Worm (Caenorhabditis elegans) whole organism, late embryonic: ENCODE measurements around the gene ddl-3.
A peak's percentile ranks its signal among the peaks of the same experiment; 100 is the strongest.
"Not testable (repeated sequence)": the region's sequence is repeated elsewhere in the genome, so short reads cannot be mapped to it uniquely, and the experiment has no call there.

Source experiments
- F13H6.1 ChIP-seq: sonication (generic microtip); optimal IDR thresholded peaks from 2 replicates; lab custom pipeline; 2016; ENCODE audit warnings: missing genetic modification characterization, missing compliant biosample characterization
- ama-1 ChIP-seq: fragments of 150-350 bp; optimal IDR thresholded peaks from 2 replicates; lab custom pipeline; 2014
- ceh-14 ChIP-seq: sonication (generic microtip); optimal IDR thresholded peaks from 2 replicates; lab custom pipeline; 2016; ENCODE audit warnings: missing genotype, missing genetic modification characterization, missing compliant biosample characterization
- ceh-18 ChIP-seq: sonication (generic microtip); optimal IDR thresholded peaks from 2 replicates; lab custom pipeline; 2016; ENCODE audit warnings: missing genetic modification characterization, missing compliant biosample characterization
- ceh-24 ChIP-seq: sonication (generic microtip); optimal IDR thresholded peaks from 2 replicates; lab custom pipeline; 2016; ENCODE audit warnings: mild to moderate bottlenecking, missing genetic modification characterization, missing compliant biosample characterization
- ceh-30 ChIP-seq: fragments of 150-350 bp; optimal IDR thresholded peaks from 2 replicates; lab custom pipeline; 2014; ENCODE audit warnings: missing biosample characterization, missing genetic modification characterization
- ceh-31 ChIP-seq: sonication (generic microtip); optimal IDR thresholded peaks from 2 replicates; lab custom pipeline; 2016; ENCODE audit warnings: missing genetic modification characterization, missing compliant biosample characterization
- ceh-34 ChIP-seq: sonication (generic microtip); optimal IDR thresholded peaks from 2 replicates; lab custom pipeline; 2016; ENCODE audit warnings: mild to moderate bottlenecking, missing genetic modification characterization, missing compliant biosample characterization
- ceh-48 ChIP-seq: sonication (generic microtip); optimal IDR thresholded peaks from 2 replicates; lab custom pipeline; 2016; ENCODE audit warnings: missing genetic modification characterization, inconsistent platforms, missing compliant biosample characterization
- che-1 ChIP-seq: sonication (generic microtip); optimal IDR thresholded peaks from 2 replicates; lab custom pipeline; 2016; ENCODE audit warnings: mild to moderate bottlenecking, missing genetic modification characterization, missing compliant biosample characterization
- dmd-4 ChIP-seq: sonication (generic microtip); optimal IDR thresholded peaks from 2 replicates; lab custom pipeline; 2016; ENCODE audit warnings: borderline replicate concordance, missing genetic modification characterization, missing compliant biosample characterization
- dve-1 ChIP-seq: sonication (generic microtip); optimal IDR thresholded peaks from 2 replicates; lab custom pipeline; 2017; ENCODE audit warnings: antibody characterized with exemption, mild to moderate bottlenecking, missing genetic modification characterization, missing compliant biosample characterization
- elt-2 ChIP-seq: sonication (generic microtip); optimal IDR thresholded peaks from 2 replicates; lab custom pipeline; 2016; ENCODE audit warnings: missing genetic modification reagents, missing genetic modification characterization, missing compliant biosample characterization
- eyg-1 ChIP-seq: sonication (generic microtip); optimal IDR thresholded peaks from 2 replicates; lab custom pipeline; 2016; ENCODE audit warnings: missing genotype, missing genetic modification characterization, missing compliant biosample characterization
- fax-1 ChIP-seq: sonication (generic microtip); optimal IDR thresholded peaks from 2 replicates; lab custom pipeline; 2016; ENCODE audit warnings: missing genotype, missing genetic modification characterization, missing compliant biosample characterization
- fkh-10 ChIP-seq: fragments of 150-350 bp; optimal IDR thresholded peaks from 2 replicates; lab custom pipeline; 2014; ENCODE audit warnings: missing biosample characterization, missing genetic modification reagents, missing genetic modification characterization
- gmeb-2 ChIP-seq: sonication (generic microtip); optimal IDR thresholded peaks from 2 replicates; lab custom pipeline; 2016; ENCODE audit warnings: missing genetic modification characterization, inconsistent platforms, missing compliant biosample characterization
- hlh-8 ChIP-seq: sonication (generic microtip); optimal IDR thresholded peaks from 2 replicates; lab custom pipeline; 2016; ENCODE audit warnings: missing genotype, missing genetic modification characterization, missing compliant biosample characterization
- lim-6 ChIP-seq: sonication (generic microtip); optimal IDR thresholded peaks from 2 replicates; lab custom pipeline; 2016; ENCODE audit warnings: missing genetic modification characterization, missing compliant biosample characterization
- nfya-1 ChIP-seq: sonication (generic microtip); optimal IDR thresholded peaks from 2 replicates; lab custom pipeline; 2017; ENCODE audit warnings: missing genetic modification characterization, mild to moderate bottlenecking, missing compliant biosample characterization, antibody characterized with exemption, moderate library complexity
- pat-9 ChIP-seq: fragments of 200-800 bp; sonication (Bioruptor generic); optimal IDR thresholded peaks from 2 replicates; lab custom pipeline; 2018; ENCODE audit warnings: mild to moderate bottlenecking, missing genetic modification characterization, moderate library complexity, missing compliant biosample characterization
- pros-1 ChIP-seq: fragments of 150-350 bp; optimal IDR thresholded peaks from 2 replicates; lab custom pipeline; 2014; ENCODE audit warnings: missing biosample characterization, missing genetic modification reagents, missing genetic modification characterization
- rnt-1 ChIP-seq: sonication (generic microtip); optimal IDR thresholded peaks from 2 replicates; lab custom pipeline; 2016; ENCODE audit warnings: missing genetic modification characterization, missing compliant biosample characterization
- tbx-2 ChIP-seq: sonication (generic microtip); optimal IDR thresholded peaks from 2 replicates; lab custom pipeline; 2016; ENCODE audit warnings: missing genetic modification characterization, missing compliant biosample characterization
- unc-42 ChIP-seq: sonication (generic microtip); optimal IDR thresholded peaks from 2 replicates; lab custom pipeline; 2016; ENCODE audit warnings: missing genotype, missing genetic modification characterization, missing compliant biosample characterization
- unc-55 ChIP-seq: sonication (generic microtip); optimal IDR thresholded peaks from 2 replicates; lab custom pipeline; 2017; ENCODE audit warnings: missing biosample characterization, missing genetic modification reagents, missing genetic modification characterization
- unc-86 ChIP-seq: sonication (generic microtip); optimal IDR thresholded peaks from 2 replicates; lab custom pipeline; 2016; ENCODE audit warnings: missing genetic modification characterization, missing compliant biosample characterization

Gene ddl-3

ce11 chrII:14344166-14344565 lies at the start of gene ddl-3:
Gene ddl-3, minus strand, starts transcription at chrII:14344454.
- not testable (repeated sequence) for TF ChIP-seq ama-1 (lab: Kevin White, UChicago); ceh-24; pat-9 (tag; lab: Kevin White, UChicago)
- TF ChIP-seq, all 69 proteins: peak for 0; not testable (repeated sequence) for 69

DNA sequence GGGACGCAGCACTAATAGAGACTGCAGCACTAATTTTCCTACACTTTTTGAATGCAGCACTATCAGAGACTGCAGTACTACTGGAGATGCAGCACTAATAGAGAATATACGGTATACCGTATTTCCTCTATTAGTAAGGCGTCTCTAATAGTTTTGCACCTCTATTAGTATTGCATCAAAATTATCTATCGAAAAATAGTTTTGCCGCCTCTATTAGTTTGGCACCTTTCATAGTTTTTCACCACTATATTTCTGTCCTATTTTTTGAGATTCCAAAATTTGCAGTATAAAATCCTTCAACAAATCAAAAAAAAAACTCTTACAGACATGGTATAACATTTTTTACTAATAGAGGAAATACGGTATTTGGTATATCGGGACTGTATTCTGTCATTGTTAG lies 49.5 kb upstream of the ddl-3 start:
- TF ChIP-seq rnt-1 (tag; lab: Kevin White, UChicago), result no peak
- TF ChIP-seq unc-86 (tag; lab: Kevin White, UChicago), result no peak
- TF ChIP-seq elt-2 (tag; lab: Kevin White, UChicago), result no peak
- TF ChIP-seq pros-1 (tag; lab: Kevin White, UChicago), result no peak
- TF ChIP-seq dmd-4 (tag; lab: Kevin White, UChicago), result no peak
- no peak for TF ChIP-seq fax-1 (tag; lab: Kevin White, UChicago)

ce11 chrII:14390036-14390763 lies 45.9 kb upstream of the ddl-3 start, which contains the start of the genes kbp-3 and nurf-1:
Gene kbp-3, minus strand, starts transcription at chrII:14390078.
Gene nurf-1, plus strand, starts transcription at chrII:14390713.
- TF ChIP-seq ceh-31 (peak; percentile 51), unc-86 (tag; lab: Kevin White, UChicago) (no peak), unc-42 (peak; percentile 63), fkh-10 (no peak), ceh-48 (tag; lab: Kevin White, UChicago) (peak; percentile 57), nfya-1 (tag; lab: Kevin White, UChicago) (peak; percentile 20), tbx-2 (tag; lab: Kevin White, UChicago) (peak; percentile 38), elt-2 (tag; lab: Kevin White, UChicago) (peak; percentile 1), ceh-34 (tag; lab: Kevin White, UChicago) (peak; percentile 3)

DNA sequence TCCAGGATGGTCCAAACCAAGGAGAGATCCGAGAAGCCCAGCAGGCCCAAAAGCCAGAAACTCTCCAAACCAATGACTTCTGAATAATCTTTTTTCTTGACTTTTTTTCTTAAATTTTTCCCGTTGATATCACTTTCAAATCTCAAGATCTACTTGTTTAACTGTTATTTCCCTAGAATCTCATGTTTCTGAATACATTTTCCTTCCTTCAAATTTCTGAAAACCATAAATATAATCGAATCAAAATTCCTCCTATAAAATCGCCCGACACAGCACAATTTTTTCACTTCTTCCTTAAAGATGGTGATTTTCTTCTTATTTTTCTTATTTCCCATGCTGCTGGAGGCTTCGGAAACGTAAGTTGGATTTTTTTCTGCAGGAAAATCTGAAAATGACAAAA lies 44.0 kb upstream of the ddl-3 start, which contains the start of gene F26H11.8:
Gene F26H11.8, plus strand, starts transcription at position 301 of the 400 bp plus-strand sequence.
- no peak for TF ChIP-seq ceh-14 (tag; lab: Kevin White, UChicago)

DNA sequence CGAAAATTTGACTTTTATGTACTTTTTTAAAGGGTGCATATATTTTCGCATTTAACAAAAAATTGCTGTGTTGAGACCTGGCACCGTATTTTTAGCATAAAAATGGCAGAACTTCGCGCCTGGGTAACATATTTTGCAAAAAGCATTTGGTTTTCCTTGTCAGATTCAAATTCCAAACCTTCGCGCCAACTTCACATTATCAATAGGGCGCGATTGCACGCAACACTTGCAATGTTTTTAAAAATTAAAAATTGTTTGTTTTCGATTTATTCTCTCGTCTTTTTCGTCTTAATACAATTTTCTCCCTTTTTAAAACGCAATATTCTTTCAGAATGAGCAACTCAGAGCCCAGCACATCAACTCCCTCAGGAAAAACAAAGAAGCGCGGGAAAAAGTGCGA lies 39.4 kb upstream of the ddl-3 start, which contains the start of gene mes-2:
Gene mes-2, plus strand, starts transcription at position 330 of the 400 bp plus-strand sequence.
- TF ChIP-seq che-1, result peak; percentile 0
- TF ChIP-seq hlh-8 (tag; lab: Kevin White, UChicago), result no peak
- TF ChIP-seq tbx-2 (tag; lab: Kevin White, UChicago), result peak; percentile 27
- no peak for TF ChIP-seq F13H6.1 (tag; lab: Kevin White, UChicago)
- peak; percentile 47 for TF ChIP-seq unc-42
- TF ChIP-seq nfya-1 (tag; lab: Kevin White, UChicago), result peak; percentile 30
- peak; percentile 17 for TF ChIP-seq ceh-31
- TF ChIP-seq unc-55 (GFP tag; lab: Kevin White, UChicago), result peak; percentile 13
- peak; percentile 33 for TF ChIP-seq dve-1 (tag; lab: Kevin White, UChicago)
- TF ChIP-seq elt-2 (tag; lab: Kevin White, UChicago), result peak; percentile 12
- no peak for TF ChIP-seq dmd-4 (tag; lab: Kevin White, UChicago)
- TF ChIP-seq ceh-30 (tag; lab: Kevin White, UChicago), result peak; percentile 11

DNA sequence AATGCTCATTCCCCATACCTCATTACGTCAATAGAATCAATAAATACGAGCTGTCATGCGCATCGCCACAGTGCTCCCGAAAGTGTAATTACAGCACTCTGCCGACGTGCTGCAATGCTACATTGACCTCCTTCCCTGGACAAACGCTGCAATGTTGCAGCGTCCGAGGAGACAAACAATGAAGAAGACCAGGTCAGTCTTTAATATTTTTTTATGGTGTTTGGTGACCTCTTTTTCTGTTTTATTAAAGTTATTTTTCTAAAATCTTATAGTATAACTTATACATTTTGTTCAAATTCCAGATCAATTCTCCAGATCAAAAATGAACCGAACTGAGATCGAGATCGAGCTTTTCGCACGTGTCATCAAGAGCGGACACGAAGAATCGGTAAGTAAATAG lies 37.2 kb upstream of the ddl-3 start, which contains the start of gene sdz-26:
Gene sdz-26, plus strand, starts transcription at position 301 of the 400 bp plus-strand sequence.
- TF ChIP-seq hlh-8 (tag; lab: Kevin White, UChicago) (no peak), lim-6 (no peak), nfya-1 (tag; lab: Kevin White, UChicago) (no peak), pat-9 (tag; lab: Kevin White, UChicago) (no peak), ceh-18 (tag; lab: Kevin White, UChicago) (no peak)

DNA sequence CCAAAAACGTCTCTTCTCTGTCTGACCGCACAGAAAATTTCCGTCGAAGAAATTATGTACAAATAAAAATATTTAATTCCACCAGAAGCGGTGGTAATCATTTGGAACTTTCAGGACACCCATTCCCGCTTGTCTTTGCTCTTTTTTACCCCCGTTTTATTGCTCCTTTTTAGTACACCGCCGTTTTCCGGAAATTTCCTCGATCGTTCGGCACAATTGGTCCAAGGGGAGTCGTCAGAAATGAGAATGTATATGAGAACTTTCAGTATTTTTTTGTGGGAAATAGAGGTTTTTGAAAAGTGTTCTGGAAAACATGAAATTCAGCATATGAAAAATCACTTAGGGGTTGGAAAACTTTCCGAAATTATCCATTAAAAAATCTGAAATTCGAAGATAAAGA lies 36.5 kb upstream of the ddl-3 start:
- no peak for TF ChIP-seq unc-55 (GFP tag; lab: Kevin White, UChicago)
- TF ChIP-seq gmeb-2, result no peak
- no peak for TF ChIP-seq eyg-1
